Fruit fly (Drosophila melanogaster): Measurements from ENCODE around the gene Tsp66E.

- TF ChIP-seq Dll (optimal IDR thresholded peaks at IDR 0.05) (no peak), pan (optimal IDR thresholded peaks at IDR 0.05) (no peak), CG8478 (optimal IDR thresholded peaks at IDR 0.05) (no peak)
These were observed 7.2 kb upstream of the Tsp66E start, which contains the start of gene TrpA1 for dm6 chr3L:8905100-8905499.
